Worm (Caenorhabditis elegans) whole organism, midembryonic: ENCODE measurements around the gene dnj-13.

Experiments used
- flt-1 ChIP-seq: fragments of 200-800 bp; sonication (Bioruptor generic); IDR thresholded peaks from 2 replicates; pipeline ENCODE4 v1.3.6; 2022; ENCODE audit warnings: missing genetic modification characterization, missing compliant biosample characterization
- ztf-29 ChIP-seq: fragments of 200-800 bp; sonication (Bioruptor generic); IDR thresholded peaks from 2 replicates; pipeline ENCODE4 v1.3.6; 2022; ENCODE audit warnings: missing genetic modification reagents, missing genetic modification characterization, missing compliant biosample characterization

DNA sequence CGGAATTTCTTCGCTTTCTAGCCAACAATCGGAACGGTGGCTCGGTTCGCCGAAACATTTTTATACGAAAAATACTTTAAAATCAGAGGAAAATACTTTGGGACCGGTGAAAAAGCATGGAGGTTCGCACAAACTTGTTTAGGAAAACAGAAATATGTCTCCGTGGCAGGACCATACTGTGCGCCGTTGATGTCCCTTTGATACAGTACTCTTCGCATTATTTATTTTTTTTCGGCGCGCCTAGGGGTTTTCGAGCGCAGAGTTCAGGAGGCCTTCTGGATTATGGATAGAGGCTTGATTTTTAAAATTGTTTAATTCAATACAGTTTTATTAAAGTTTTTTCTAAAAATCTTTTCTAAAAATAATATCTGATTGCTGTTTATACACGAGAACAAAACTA is 787 bp upstream of the dnj-13 start, which contains the start of gene F54D5.9:
- TF ChIP-seq flt-1 (GFP tag; lab: Robert Waterston, UW) (no peak), ztf-29 (GFP tag; lab: Robert Waterston, UW) (no peak)
